Fruit fly (Drosophila melanogaster) whole organism, embryonic: ENCODE measurements around the gene CG46465.

Experiments
- ATbp ChIP-seq: fragments of 200-800 bp; sonication (Bioruptor generic); optimal IDR thresholded peaks from 2 replicates; lab custom pipeline; 2017; ENCODE audit warnings: missing biosample characterization, mild to moderate bottlenecking, missing genetic modification characterization, missing genetic modification reagents
- Atf3 ChIP-seq: fragments of 200-800 bp; sonication (Bioruptor generic); optimal IDR thresholded peaks from 3 replicates; lab custom pipeline; 2016; ENCODE audit warnings: missing biosample characterization, missing genetic modification characterization
- BtbVII ChIP-seq: fragments of 200-800 bp; sonication (Bioruptor generic); optimal IDR thresholded peaks from 3 replicates; lab custom pipeline; 2017; ENCODE audit warnings: missing biosample characterization, mild to moderate bottlenecking, missing genetic modification characterization
- C15 ChIP-seq: fragments of 200-800 bp; sonication (Bioruptor generic); IDR thresholded peaks from 3 replicates; pipeline ENCODE4 v1.3.6; 2022; ENCODE audit warnings: missing biosample characterization, missing genetic modification characterization
- CG10267 ChIP-seq: fragments of 200-800 bp; sonication (Bioruptor generic); optimal IDR thresholded peaks from 2 replicates; lab custom pipeline; 2018; ENCODE audit warnings: missing biosample characterization, mild to moderate bottlenecking, missing genetic modification characterization, moderate library complexity
- CG10366 ChIP-seq: fragments of 200-800 bp; sonication (Bioruptor generic); IDR thresholded peaks from 2 replicates; pipeline ENCODE4 v1.3.6; 2022; ENCODE audit warnings: missing biosample characterization, missing genetic modification characterization
- CG14441 ChIP-seq: fragments of 200-800 bp; sonication (Bioruptor generic); IDR thresholded peaks from 2 replicates; pipeline ENCODE4 v1.3.6; 2022; ENCODE audit warnings: missing biosample characterization, missing genetic modification characterization
- CG15011 ChIP-seq: fragments of 200-800 bp; sonication (Bioruptor generic); optimal IDR thresholded peaks from 3 replicates; lab custom pipeline; 2018; ENCODE audit warnings: missing biosample characterization, mild to moderate bottlenecking, missing genetic modification characterization
- CG17186 ChIP-seq: fragments of 200-800 bp; sonication (Bioruptor generic); optimal IDR thresholded peaks from 3 replicates; lab custom pipeline; 2017; ENCODE audit warnings: missing biosample characterization, missing genetic modification reagents, missing genetic modification characterization
- CG2120 ChIP-seq: fragments of 200-800 bp; sonication (Bioruptor generic); optimal IDR thresholded peaks from 3 replicates; lab custom pipeline; 2016; ENCODE audit warnings: missing biosample characterization, missing genetic modification characterization
- CG33213 ChIP-seq: fragments of 200-800 bp; sonication (Bioruptor generic); optimal IDR thresholded peaks from 3 replicates; lab custom pipeline; 2016; ENCODE audit warnings: missing biosample characterization, missing genetic modification characterization
- CG34224 ChIP-seq: fragments of 200-800 bp; sonication (Bioruptor generic); IDR thresholded peaks from 3 replicates; pipeline ENCODE4 v1.3.6; 2022; ENCODE audit warnings: missing biosample characterization, missing genetic modification characterization; ENCODE audit not compliant: partially characterized antibody
- CG42726 ChIP-seq: fragments of 200-800 bp; sonication (Bioruptor generic); IDR thresholded peaks from 2 replicates; pipeline ENCODE4 v1.3.6; 2022; ENCODE audit warnings: missing biosample characterization, missing genetic modification characterization; ENCODE audit not compliant: partially characterized antibody
- CG4730 ChIP-seq: fragments of 200-800 bp; sonication (Bioruptor generic); IDR thresholded peaks from 2 replicates; pipeline ENCODE4 v1.3.6; 2022; ENCODE audit warnings: missing biosample characterization, missing genetic modification characterization
- CG6654 ChIP-seq: fragments of 200-800 bp; sonication (Bioruptor generic); optimal IDR thresholded peaks from 2 replicates; lab custom pipeline; 2017; ENCODE audit warnings: missing biosample characterization, mild to moderate bottlenecking, missing genetic modification characterization
- CG7987 ChIP-seq: fragments of 200-800 bp; sonication (Bioruptor generic); optimal IDR thresholded peaks from 2 replicates; lab custom pipeline; 2018; ENCODE audit warnings: missing biosample characterization, mild to moderate bottlenecking, missing genetic modification characterization, moderate library complexity
- CG9437 ChIP-seq: fragments of 200-800 bp; sonication (Bioruptor generic); optimal IDR thresholded peaks from 2 replicates; lab custom pipeline; 2018; ENCODE audit warnings: missing biosample characterization, mild to moderate bottlenecking, missing genetic modification characterization
- CHES-1-like ChIP-seq: fragments of 200-800 bp; sonication (Bioruptor generic); optimal IDR thresholded peaks from 2 replicates; lab custom pipeline; 2016; ENCODE audit warnings: missing biosample characterization, missing genetic modification characterization
- CkIIα-i1 ChIP-seq: fragments of 200-800 bp; sonication (Bioruptor generic); IDR thresholded peaks from 2 replicates; pipeline ENCODE4 v1.3.6; 2022; ENCODE audit warnings: missing biosample characterization, missing genetic modification characterization
- CoRest ChIP-seq: fragments of 200-800 bp; sonication (Bioruptor generic); optimal IDR thresholded peaks from 3 replicates; lab custom pipeline; 2018; ENCODE audit warnings: missing biosample characterization, mild to moderate bottlenecking, missing genetic modification characterization, moderate library complexity
- D19B ChIP-seq: fragments of 200-800 bp; sonication (Bioruptor generic); optimal IDR thresholded peaks from 2 replicates; lab custom pipeline; 2017; ENCODE audit warnings: missing biosample characterization, mild to moderate bottlenecking, missing genetic modification characterization
- Doc3 ChIP-seq: fragments of 200-800 bp; sonication (Bioruptor generic); IDR thresholded peaks from 3 replicates; pipeline ENCODE4 v1.3.6; 2022; ENCODE audit warnings: missing biosample characterization, missing genetic modification characterization; ENCODE audit not compliant: partially characterized antibody
- GATAe ChIP-seq: fragments of 200-800 bp; sonication (Bioruptor generic); conservative IDR thresholded peaks from 2 replicates; pipeline ENCODE4 v1.3.6; 2022; ENCODE audit warnings: missing biosample characterization, missing genetic modification characterization
- HLH4C ChIP-seq: fragments of 200-800 bp; sonication (Bioruptor generic); IDR thresholded peaks from 3 replicates; pipeline ENCODE4 v1.3.6; 2022; ENCODE audit warnings: missing biosample characterization, missing genetic modification characterization; ENCODE audit not compliant: partially characterized antibody
- MBD-R2 ChIP-seq: fragments of 200-800 bp; sonication (Bioruptor generic); IDR thresholded peaks from 2 replicates; pipeline ENCODE4 v1.3.6; 2022; ENCODE audit warnings: missing biosample characterization, missing genetic modification characterization
- Myb ChIP-seq: fragments of 200-800 bp; sonication (Bioruptor generic); optimal IDR thresholded peaks from 2 replicates; lab custom pipeline; 2016; ENCODE audit warnings: missing biosample characterization, missing genetic modification characterization
- Nf-YC ChIP-seq: fragments of 200-800 bp; optimal IDR thresholded peaks from 3 replicates; lab custom pipeline; 2019; ENCODE audit warnings: missing biosample characterization, mild to moderate bottlenecking, missing genetic modification characterization, moderate library complexity
- Scr ChIP-seq: fragments of 200-800 bp; sonication (Bioruptor generic); IDR thresholded peaks from 2 replicates; pipeline ENCODE4 v1.3.6; 2022; ENCODE audit warnings: missing biosample characterization, missing genetic modification characterization; ENCODE audit not compliant: partially characterized antibody
- Side ChIP-seq: fragments of 200-800 bp; sonication (Bioruptor generic); optimal IDR thresholded peaks from 2 replicates; lab custom pipeline; 2016; ENCODE audit warnings: missing biosample characterization, missing genetic modification characterization
- Spps ChIP-seq: fragments of 200-800 bp; sonication (Bioruptor generic); optimal IDR thresholded peaks from 2 replicates; lab custom pipeline; 2018; ENCODE audit warnings: missing biosample characterization, mild to moderate bottlenecking, missing genetic modification characterization
- YL-1 ChIP-seq: fragments of 200-800 bp; sonication (Bioruptor generic); optimal IDR thresholded peaks from 3 replicates; lab custom pipeline; 2017; ENCODE audit warnings: missing biosample characterization, mild to moderate bottlenecking, missing genetic modification characterization
- amos ChIP-seq: fragments of 200-800 bp; sonication (Bioruptor generic); IDR thresholded peaks from 2 replicates; pipeline ENCODE4 v1.3.6; 2022; ENCODE audit warnings: missing biosample characterization, missing genetic modification characterization; ENCODE audit not compliant: partially characterized antibody
- ap ChIP-seq: fragments of 200-800 bp; sonication (Bioruptor generic); IDR thresholded peaks from 2 replicates; pipeline ENCODE4 v1.3.6; 2022; ENCODE audit warnings: missing biosample characterization, missing genetic modification characterization
- bowl ChIP-seq: fragments of 200-800 bp; sonication (Bioruptor generic); IDR thresholded peaks from 2 replicates; pipeline ENCODE4 v1.3.6; 2022; ENCODE audit warnings: missing biosample characterization, missing genetic modification characterization
- chn ChIP-seq: fragments of 200-800 bp; sonication (Bioruptor generic); optimal IDR thresholded peaks from 2 replicates; lab custom pipeline; 2016; ENCODE audit warnings: missing biosample characterization, missing genetic modification characterization
- crp ChIP-seq, 2 experiments: fragments of 200-800 bp; sonication (Bioruptor generic); optimal IDR thresholded peaks; 2 replicates in 1 of 2; 3 replicates in 1 of 2; lab custom pipeline; 2017; ENCODE audit warnings: missing biosample characterization in 2 of 2, missing genetic modification characterization in 2 of 2, mild to moderate bottlenecking in 1 of 2, moderate library complexity in 1 of 2
- dan ChIP-seq: fragments of 200-800 bp; sonication (Bioruptor generic); IDR thresholded peaks from 2 replicates; pipeline ENCODE4 v1.3.6; 2022; ENCODE audit warnings: missing biosample characterization, missing genetic modification characterization
- disco-r ChIP-seq: fragments of 200-800 bp; sonication (Bioruptor generic); optimal IDR thresholded peaks from 2 replicates; lab custom pipeline; 2016; ENCODE audit warnings: missing biosample characterization, missing genetic modification characterization
- dpn ChIP-seq, 2 experiments: fragments of 200-800 bp; sonication (Bioruptor generic); optimal IDR thresholded peaks; 3 replicates each; lab custom pipeline; 2016; ENCODE audit warnings: missing biosample characterization in 2 of 2, missing genetic modification characterization in 2 of 2
- esg ChIP-seq: fragments of 200-800 bp; sonication (Bioruptor generic); conservative IDR thresholded peaks from 2 replicates; pipeline ENCODE4 v1.3.6; 2022; ENCODE audit warnings: missing biosample characterization, missing genetic modification characterization
- fd96Cb ChIP-seq: fragments of 200-800 bp; sonication (Bioruptor generic); optimal IDR thresholded peaks from 2 replicates; lab custom pipeline; 2018; ENCODE audit warnings: missing biosample characterization, mild to moderate bottlenecking, missing genetic modification characterization, moderate library complexity
- gro ChIP-seq: fragments of 200-800 bp; sonication (Bioruptor generic); optimal IDR thresholded peaks from 2 replicates; lab custom pipeline; 2016; ENCODE audit warnings: missing biosample characterization, missing genetic modification characterization
- lbe ChIP-seq: fragments of 200-800 bp; sonication (Bioruptor generic); optimal IDR thresholded peaks from 2 replicates; lab custom pipeline; 2016; ENCODE audit warnings: missing biosample characterization, mild to moderate bottlenecking, missing genetic modification characterization
- lov ChIP-seq, 2 experiments: fragments of 200-800 bp in 1 of 2; fragments of >200 bp in 1 of 2; sonication (Bioruptor generic) in 1 of 2; IDR thresholded peaks in 1 of 2; optimal IDR thresholded peaks in 1 of 2; 2 replicates in 1 of 2; 3 replicates in 1 of 2; pipeline versions ENCODE4 v1.3.6 to Lab custom; 2017 to 2022; ENCODE audit warnings: missing biosample characterization in 1 of 2, missing genetic modification characterization in 1 of 2
- slp2 ChIP-seq: fragments of 200-800 bp; sonication (Bioruptor generic); optimal IDR thresholded peaks from 2 replicates; lab custom pipeline; 2016; ENCODE audit warnings: missing biosample characterization, missing genetic modification characterization
- sna ChIP-seq: fragments of 200-800 bp; sonication (Bioruptor generic); IDR thresholded peaks from 2 replicates; pipeline ENCODE4 v1.3.6; 2022; ENCODE audit warnings: missing biosample characterization, missing genetic modification characterization; ENCODE audit not compliant: partially characterized antibody
- sob ChIP-seq: fragments of 200-800 bp; sonication (Bioruptor generic); IDR thresholded peaks from 2 replicates; pipeline ENCODE4 v1.3.6; 2022; ENCODE audit warnings: missing biosample characterization, missing genetic modification characterization
- tna ChIP-seq: fragments of 200-800 bp; sonication (Bioruptor generic); IDR thresholded peaks from 2 replicates; pipeline ENCODE4 v1.3.6; 2022; ENCODE audit warnings: missing biosample characterization, missing genetic modification characterization; ENCODE audit not compliant: partially characterized antibody
- toy ChIP-seq: fragments of 200-800 bp; sonication (Bioruptor generic); IDR thresholded peaks from 2 replicates; pipeline ENCODE4 v1.3.6; 2022; ENCODE audit warnings: missing biosample characterization, missing genetic modification characterization
- twi ChIP-seq: fragments of 200-800 bp; optimal IDR thresholded peaks from 2 replicates; lab custom pipeline; 2019; ENCODE audit warnings: missing biosample characterization, mild to moderate bottlenecking, missing genetic modification characterization, moderate library complexity
- tx ChIP-seq: fragments of 200-800 bp; sonication (Bioruptor generic); optimal IDR thresholded peaks from 2 replicates; lab custom pipeline; 2016; ENCODE audit warnings: missing biosample characterization, missing genetic modification characterization

Gene CG46465

DNA sequence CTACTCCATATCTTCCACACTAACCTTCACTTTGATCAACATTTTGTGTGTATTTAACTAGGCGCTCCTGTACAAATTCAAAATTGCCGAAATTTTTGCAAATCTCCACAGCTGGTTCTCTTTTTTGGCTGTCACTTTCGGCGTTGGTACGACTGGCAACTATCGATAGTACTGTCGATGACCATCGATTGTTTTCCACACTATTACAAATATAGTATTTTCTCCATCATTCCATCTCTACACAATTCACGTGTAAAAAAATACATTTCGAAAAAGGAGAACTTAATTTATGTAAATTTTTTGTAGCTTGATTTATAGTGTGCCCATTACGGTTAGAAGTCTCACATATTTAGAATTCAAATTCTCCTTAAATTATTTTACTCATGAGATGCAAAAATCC lies 40.6 kb upstream of the CG46465 start, which contains the start of gene Nedd8 (continued):
- TF ChIP-seq slp2 (GFP tag; lab: Kevin White, UChicago), result no peak
- no peak for TF ChIP-seq CG10366 (GFP tag; lab: Robert Waterston, UW)
- no peak for TF ChIP-seq CG17186 (GFP tag; lab: Kevin White, UChicago)
- peak; percentile 89 for TF ChIP-seq MBD-R2 (GFP tag; lab: Robert Waterston, UW)
- no peak for TF ChIP-seq tx (GFP tag; lab: Kevin White, UChicago)
- no peak for TF ChIP-seq Side (GFP tag; lab: Kevin White, UChicago)
- TF ChIP-seq CG10267 (tag; lab: Kevin White, UChicago), result peak; percentile 71
- no peak for TF ChIP-seq CG4730 (GFP tag; lab: Robert Waterston, UW)
- no peak for TF ChIP-seq CG6654 (GFP tag; lab: Kevin White, UChicago)
- TF ChIP-seq Atf3 (GFP tag; lab: Kevin White, UChicago), result no peak
- no peak for TF ChIP-seq dan (GFP tag; lab: Robert Waterston, UW)
- TF ChIP-seq lov (optimal IDR thresholded peaks at IDR 0.05; lab: Kevin White, UChicago), result no peak
- TF ChIP-seq lov (GFP tag; IDR thresholded peaks at IDR 0.05; lab: Robert Waterston, UW), result no peak
- TF ChIP-seq bowl (GFP tag; lab: Robert Waterston, UW), result no peak
- TF ChIP-seq CG33213, result peak; percentile 15
- no peak for TF ChIP-seq BtbVII (GFP tag; lab: Kevin White, UChicago)
- peak; percentile 87 for TF ChIP-seq sna (GFP tag; lab: Robert Waterston, UW)
- no peak for TF ChIP-seq ATbp (GFP tag; lab: Kevin White, UChicago)
- TF ChIP-seq Scr (GFP tag; lab: Robert Waterston, UW), result peak; percentile 86
- peak; percentile 93 for TF ChIP-seq amos
- TF ChIP-seq CG9437, result no peak
- peak; percentile 78 for TF ChIP-seq HLH4C
- TF ChIP-seq C15 (GFP tag; lab: Robert Waterston, UW), result no peak
- no peak for TF ChIP-seq D19B (GFP tag; lab: Kevin White, UChicago)
- TF ChIP-seq twi (tag; lab: Kevin White, UChicago), result no peak
- no peak for TF ChIP-seq Spps
- no peak for TF ChIP-seq CG14441 (GFP tag; lab: Robert Waterston, UW)
- TF ChIP-seq Doc3, result peak; percentile 80
- TF ChIP-seq gro, result peak; percentile 20
- TF ChIP-seq lbe (GFP tag; lab: Kevin White, UChicago), result no peak
- no peak for TF ChIP-seq disco-r
- no peak for TF ChIP-seq CkIIα-i1
- TF ChIP-seq ap (GFP tag; lab: Robert Waterston, UW), result no peak
- TF ChIP-seq toy, result no peak
- TF ChIP-seq CG42726 (GFP tag; lab: Robert Waterston, UW), result peak; percentile 92
- TF ChIP-seq sob (GFP tag; lab: Robert Waterston, UW), result no peak
- TF ChIP-seq Myb, result peak; percentile 68
- no peak for TF ChIP-seq CG7987 (GFP tag; lab: Kevin White, UChicago)
- no peak for TF ChIP-seq CHES-1-like (GFP tag; lab: Kevin White, UChicago)
- no peak for TF ChIP-seq chn
- TF ChIP-seq CG34224 (GFP tag; lab: Robert Waterston, UW), result peak; percentile 84
- no peak for TF ChIP-seq esg (GFP tag; lab: Robert Waterston, UW)
- no peak for TF ChIP-seq dpn (GFP tag; optimal IDR thresholded peaks at IDR 0.05; lab: Kevin White, UChicago)
- TF ChIP-seq GATAe (GFP tag; lab: Robert Waterston, UW), result no peak
- TF ChIP-seq crp (GFP tag; optimal IDR thresholded peaks at IDR 0.05; lab: Kevin White, UChicago), result peak; percentile 27 to 76
- peak; percentile 75 for TF ChIP-seq YL-1
- peak; percentile 29 for TF ChIP-seq CoRest
- peak; percentile 69 for TF ChIP-seq tna (GFP tag; lab: Robert Waterston, UW)
- TF ChIP-seq Nf-YC (tag; lab: Kevin White, UChicago), result peak; percentile 30
- no peak for TF ChIP-seq CG15011 (GFP tag; lab: Kevin White, UChicago)
- TF ChIP-seq fd96Cb (tag; lab: Kevin White, UChicago), result no peak
- TF ChIP-seq CG2120 (GFP tag; lab: Kevin White, UChicago), result peak; percentile 46
